Fruit fly (Drosophila melanogaster): ENCODE measurements around the gene Ogg1.

The Ogg1 gene

dm6 chrX:8650631-8651133, 39.4 kb upstream of the Ogg1 start, which contains the start of gene oc (continued):
- TF ChIP-seq gcm2 (GFP tag; optimal IDR thresholded peaks at IDR 0.05) (no peak), CG15479 (GFP tag; optimal IDR thresholded peaks at IDR 0.05) (peak; percentile 72), gsb (GFP tag; IDR thresholded peaks at IDR 0.05) (no peak), sna (GFP tag; IDR thresholded peaks at IDR 0.05; ENCODE audit: partially characterized antibody) (no peak), CG10654 (GFP tag; optimal IDR thresholded peaks at IDR 0.05) (no peak), CG10366 (GFP tag; IDR thresholded peaks at IDR 0.05) (no peak), CG16815 (GFP tag; optimal IDR thresholded peaks at IDR 0.05) (no peak), jing (GFP tag; optimal IDR thresholded peaks at IDR 0.05) (no peak), Camta (GFP tag; optimal IDR thresholded peaks at IDR 0.05) (no peak), CG5180 (GFP tag; optimal IDR thresholded peaks at IDR 0.05) (peak; percentile 27), ttk (GFP tag; IDR thresholded peaks at IDR 0.05) (no peak), gsb-n (tag; optimal IDR thresholded peaks at IDR 0.05) (peak; percentile 61), en (GFP tag; optimal IDR thresholded peaks at IDR 0.05) (no peak), ab (GFP tag; optimal IDR thresholded peaks at IDR 0.05) (no peak), her (GFP tag; optimal IDR thresholded peaks at IDR 0.05) (peak; percentile 11), cwo (GFP tag; optimal IDR thresholded peaks at IDR 0.05) (no peak), CG17612 (GFP tag; IDR thresholded peaks at IDR 0.05) (no peak), gt (GFP tag; IDR thresholded peaks at IDR 0.05) (no peak), CG3407 (GFP tag; optimal IDR thresholded peaks at IDR 0.05) (no peak), CHES-1-like (GFP tag; optimal IDR thresholded peaks at IDR 0.05) (no peak), CG10959 (GFP tag; IDR thresholded peaks at IDR 0.05) (no peak), otp (GFP tag; IDR thresholded peaks at IDR 0.05) (no peak), oc (tag; optimal IDR thresholded peaks at IDR 0.05) (peak; percentile 88), Sry-β (GFP tag; optimal IDR thresholded peaks at IDR 0.05) (no peak), tgo (GFP tag; IDR thresholded peaks at IDR 0.05) (no peak), pnt (GFP tag; optimal IDR thresholded peaks at IDR 0.05) (no peak), Nf-YA (GFP tag; IDR thresholded peaks at IDR 0.05) (peak; percentile 76), Rx (GFP tag; IDR thresholded peaks at IDR 0.05) (no peak), ato (GFP tag; IDR thresholded peaks at IDR 0.05; ENCODE audit: partially characterized antibody) (peak; percentile 32; the same call in 1 of the 2 replicates), CG9727 (GFP tag; optimal IDR thresholded peaks at IDR 0.05) (peak; percentile 50), ase (GFP tag; IDR thresholded peaks at IDR 0.05) (peak; percentile 44; the same call in 1 of the 3 replicates), gem (tag; optimal IDR thresholded peaks at IDR 0.05) (no peak), twi (tag; optimal IDR thresholded peaks at IDR 0.05) (peak; percentile 78), nau (GFP tag; optimal IDR thresholded peaks at IDR 0.05) (no peak), chif (GFP tag; optimal IDR thresholded peaks at IDR 0.05) (peak in 1 of 2 experiments; percentile 34), CG15514 (GFP tag; optimal IDR thresholded peaks at IDR 0.05) (no peak), Gsc (GFP tag; IDR thresholded peaks at IDR 0.05) (no peak), Hey (tag; optimal IDR thresholded peaks at IDR 0.05) (peak; percentile 55), slbo (GFP tag; IDR thresholded peaks at IDR 0.05) (no peak), dpn (GFP tag; optimal IDR thresholded peaks at IDR 0.05) (no peak), lilli (GFP tag; optimal IDR thresholded peaks at IDR 0.05) (no peak), tll (GFP tag; optimal IDR thresholded peaks at IDR 0.05) (peak; percentile 90 to 99), repo (GFP tag; optimal IDR thresholded peaks at IDR 0.05) (peak; percentile 19), ranshi (GFP tag; IDR thresholded peaks at IDR 0.05) (no peak), psq (GFP tag; optimal IDR thresholded peaks at IDR 0.05) (peak; percentile 31), CG13624 (GFP tag; optimal IDR thresholded peaks at IDR 0.05) (no peak), ara (GFP tag; IDR thresholded peaks at IDR 0.05) (no peak; the same call in 1 of the 2 replicates), bbx (GFP tag; IDR thresholded peaks at IDR 0.05; ENCODE audit: partially characterized antibody) (0 out of 2 replicates have a peak, but pooled peaks have one; percentile 44), cato (GFP tag; optimal IDR thresholded peaks at IDR 0.05; ENCODE audit: borderline replicate concordance) (no peak), Dref (GFP tag; IDR thresholded peaks at IDR 0.05) (no peak), croc (GFP tag; conservative IDR thresholded peaks at IDR 0.05) (no peak; the same call in 2 of the 3 replicates)
